Fruit fly (Drosophila melanogaster) whole organism, embryonic: Measurements from ENCODE around the gene CG8100.

Experiments
- Blimp-1 ChIP-seq: fragments of 200-800 bp; sonication (Bioruptor generic); optimal IDR thresholded peaks from 3 replicates; lab custom pipeline; 2018; ENCODE audit warnings: missing biosample characterization, missing genetic modification characterization, mild to moderate bottlenecking, moderate library complexity, missing genetic modification reagents
- CG10274 ChIP-seq: fragments of 200-800 bp; sonication (Bioruptor generic); optimal IDR thresholded peaks from 3 replicates; lab custom pipeline; 2017; ENCODE audit warnings: missing biosample characterization, mild to moderate bottlenecking, missing genetic modification characterization
- CG10565 ChIP-seq: fragments of 200-800 bp; sonication (Bioruptor generic); optimal IDR thresholded peaks from 3 replicates; lab custom pipeline; 2016; ENCODE audit warnings: missing biosample characterization, mild to moderate bottlenecking, missing genetic modification characterization
- CG11247 ChIP-seq: fragments of 200-800 bp; sonication (Bioruptor generic); IDR thresholded peaks from 2 replicates; pipeline ENCODE4 v1.3.6; 2022; ENCODE audit warnings: missing biosample characterization, missing genetic modification characterization
- CG14965 ChIP-seq: fragments of 200-800 bp; sonication (Bioruptor generic); optimal IDR thresholded peaks from 2 replicates; lab custom pipeline; 2016; ENCODE audit warnings: missing biosample characterization, missing genetic modification characterization, borderline replicate concordance
- Chrac-16 ChIP-seq: fragments of 200-800 bp; sonication (Bioruptor generic); optimal IDR thresholded peaks from 3 replicates; lab custom pipeline; 2016; ENCODE audit warnings: missing biosample characterization, missing genetic modification characterization
- Xbp1 ChIP-seq: fragments of 200-800 bp; sonication (Bioruptor generic); optimal IDR thresholded peaks from 3 replicates; lab custom pipeline; 2016; ENCODE audit warnings: missing biosample characterization, mild to moderate bottlenecking, missing genetic modification characterization
- fd3F ChIP-seq: fragments of 200-800 bp; sonication (Bioruptor generic); optimal IDR thresholded peaks from 2 replicates; lab custom pipeline; 2018; ENCODE audit warnings: missing biosample characterization, mild to moderate bottlenecking, missing genetic modification characterization, moderate library complexity
- ftz-f1 ChIP-seq: fragments of 200-800 bp; sonication (Bioruptor generic); optimal IDR thresholded peaks from 2 replicates; lab custom pipeline; 2016; ENCODE audit warnings: missing biosample characterization, missing genetic modification characterization
- ttk ChIP-seq: fragments of 200-800 bp; sonication (Bioruptor generic); IDR thresholded peaks from 2 replicates; pipeline ENCODE4 v2.1.2; 2022; ENCODE audit warnings: missing biosample characterization, missing genetic modification characterization
- usp ChIP-seq: fragments of >200 bp; optimal IDR thresholded peaks from 2 replicates; lab custom pipeline; 2017; ENCODE audit warnings: missing biosample characterization, missing genetic modification characterization
- vnd ChIP-seq: fragments of 200-800 bp; sonication (Bioruptor generic); IDR thresholded peaks from 3 replicates; pipeline ENCODE4 v1.3.6; 2022; ENCODE audit warnings: missing biosample characterization, missing genetic modification characterization; ENCODE audit not compliant: partially characterized antibody

DNA sequence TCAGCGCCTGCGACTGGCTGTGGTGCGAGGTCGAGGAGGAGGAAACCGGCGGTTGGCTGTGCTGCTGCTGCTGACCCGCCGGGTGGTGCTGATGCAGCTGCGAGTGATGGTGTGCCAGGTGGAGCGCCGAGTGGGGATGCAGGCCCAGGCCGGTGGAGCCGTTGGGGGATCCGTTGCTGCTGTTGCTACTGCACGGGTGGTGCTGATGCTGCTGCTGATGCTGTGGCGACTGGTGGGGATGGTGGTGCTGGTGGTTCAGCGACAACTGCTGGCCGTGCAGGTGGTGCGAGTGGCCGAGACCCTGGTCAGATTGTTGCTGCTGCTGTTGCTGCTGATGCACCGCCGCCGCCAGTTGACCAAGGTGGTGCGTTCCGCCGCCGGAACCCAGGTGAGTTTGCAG lies 42.2 kb downstream of the CG8100 start:
- TF ChIP-seq usp (no peak), ftz-f1 (GFP tag; lab: Kevin White, UChicago) (no peak), CG11247 (GFP tag; lab: Robert Waterston, UW) (no peak), CG10565 (GFP tag; lab: Kevin White, UChicago) (no peak), CG14965 (GFP tag; lab: Kevin White, UChicago) (no peak), fd3F (GFP tag; lab: Kevin White, UChicago) (no peak), Xbp1 (GFP tag; lab: Kevin White, UChicago) (no peak), ttk (GFP tag; lab: Robert Waterston, UW) (no peak), Chrac-16 (no peak), Blimp-1 (no peak), vnd (GFP tag; lab: Robert Waterston, UW) (no peak), CG10274 (no peak)
